Worm (Caenorhabditis elegans) whole organism, L4 larva: ENCODE measurements around the gene R04B5.5.
A peak's percentile ranks its signal among the peaks of the same experiment; 100 is the strongest.

Experiments used
- F10B5.3 ChIP-seq: sonication (generic microtip); optimal IDR thresholded peaks from 2 replicates; lab custom pipeline; 2016; ENCODE audit warnings: mild to moderate bottlenecking, missing genetic modification characterization, missing compliant biosample characterization
- T26A8.4 ChIP-seq: fragments of 200-800 bp; sonication (Bioruptor generic); IDR thresholded peaks from 2 replicates; pipeline ENCODE4 v1.3.6; 2022; ENCODE audit warnings: missing genetic modification characterization, missing compliant biosample characterization
- Y75B8A.6 ChIP-seq: fragments of 200-800 bp; sonication (Bioruptor generic); IDR thresholded peaks from 2 replicates; pipeline ENCODE4 v1.3.6; 2022; ENCODE audit warnings: missing genetic modification reagents, missing genetic modification characterization, missing compliant biosample characterization
- ZK337.2 ChIP-seq: fragments of 200-800 bp; sonication (Bioruptor generic); IDR thresholded peaks from 2 replicates; pipeline ENCODE4 v1.3.6; 2022; ENCODE audit warnings: missing genetic modification reagents, missing genetic modification characterization, missing compliant biosample characterization
- aha-1 ChIP-seq: fragments of 150-350 bp; peaks from one replicate; lab custom pipeline; 2014; ENCODE audit warnings: missing biosample characterization, missing genetic modification characterization
- ama-1 ChIP-seq: fragments of 150-350 bp; optimal IDR thresholded peaks from 2 replicates; lab custom pipeline; 2014; ENCODE audit warnings: inconsistent platforms, mixed read lengths
- ceh-20 ChIP-seq: fragments of 200-800 bp; sonication (Bioruptor generic); IDR thresholded peaks from 2 replicates; pipeline ENCODE4 v1.3.6; 2022; ENCODE audit warnings: missing genetic modification reagents, missing genetic modification characterization, missing compliant biosample characterization
- ceh-28 ChIP-seq: fragments of 150-350 bp; optimal IDR thresholded peaks from 2 replicates; lab custom pipeline; 2014; ENCODE audit warnings: missing biosample characterization, missing genetic modification reagents, missing genetic modification characterization
- ceh-44 ChIP-seq: fragments of 200-800 bp; sonication (Bioruptor generic); IDR thresholded peaks from 2 replicates; pipeline ENCODE4 v1.3.6; 2022; ENCODE audit warnings: missing genetic modification reagents, missing genetic modification characterization, missing compliant biosample characterization
- ceh-82 ChIP-seq: sonication (generic microtip); optimal IDR thresholded peaks from 2 replicates; lab custom pipeline; 2017; ENCODE audit warnings: missing biosample characterization, missing genetic modification characterization
- cey-2 ChIP-seq: sonication (generic microtip); optimal IDR thresholded peaks from 3 replicates; lab custom pipeline; 2017; ENCODE audit warnings: missing genetic modification characterization, mild to moderate bottlenecking, missing compliant biosample characterization, antibody characterized with exemption, borderline replicate concordance; ENCODE audit not compliant: insufficient read depth
- ctbp-1 ChIP-seq: fragments of 200-800 bp; sonication (Bioruptor generic); IDR thresholded peaks from 2 replicates; pipeline ENCODE4 v1.3.6; 2022; ENCODE audit warnings: missing genetic modification reagents, missing genetic modification characterization, missing compliant biosample characterization
- daf-19 ChIP-seq: fragments of 200-800 bp; sonication (Bioruptor generic); conservative IDR thresholded peaks from 2 replicates; pipeline ENCODE4 v1.3.6; 2022; ENCODE audit warnings: missing genetic modification characterization, missing compliant biosample characterization
- daf-8 ChIP-seq: fragments of 200-800 bp; sonication (Bioruptor generic); IDR thresholded peaks from 2 replicates; pipeline ENCODE4 v1.3.6; 2022; ENCODE audit warnings: missing genetic modification characterization, missing compliant biosample characterization
- dmd-6 ChIP-seq: fragments of 200-800 bp; sonication (Bioruptor generic); IDR thresholded peaks from 2 replicates; pipeline ENCODE4 v1.3.6; 2022; ENCODE audit warnings: missing genetic modification reagents, missing genetic modification characterization, missing compliant biosample characterization
- dmd-8 ChIP-seq: fragments of 200-800 bp; sonication (Bioruptor generic); IDR thresholded peaks from 2 replicates; pipeline ENCODE4 v1.3.6; 2022; ENCODE audit warnings: missing genetic modification characterization, missing compliant biosample characterization
- dmd-9 ChIP-seq: fragments of 200-800 bp; sonication (Bioruptor generic); IDR thresholded peaks from 2 replicates; pipeline ENCODE4 v1.3.6; 2022; ENCODE audit warnings: missing genetic modification reagents, missing genetic modification characterization, missing compliant biosample characterization
- egl-43 ChIP-seq: fragments of 200-800 bp; sonication (Bioruptor generic); IDR thresholded peaks from 2 replicates; pipeline ENCODE4 v1.3.6; 2022; ENCODE audit warnings: missing genetic modification reagents, missing genetic modification characterization, missing compliant biosample characterization
- hif-1 ChIP-seq, 2 experiments: sonication (generic microtip); optimal IDR thresholded peaks; 2 replicates each; lab custom pipeline; 2016 to 2017; ENCODE audit warnings: missing compliant biosample characterization in 2 of 2, missing genetic modification characterization in 2 of 2, missing genetic modification reagents in 2 of 2, missing genotype in 2 of 2, mild to moderate bottlenecking in 1 of 2
- hlh-30 ChIP-seq: sonication (generic microtip); optimal IDR thresholded peaks from 2 replicates; lab custom pipeline; 2017; ENCODE audit warnings: antibody characterized with exemption, mild to moderate bottlenecking, missing genetic modification characterization, missing compliant biosample characterization; ENCODE audit not compliant: insufficient read depth
- jun-1 ChIP-seq: fragments of 150-350 bp; optimal IDR thresholded peaks from 2 replicates; lab custom pipeline; 2014; ENCODE audit warnings: missing biosample characterization, missing genetic modification reagents, missing genetic modification characterization
- lin-29 ChIP-seq: fragments of 200-800 bp; sonication (Bioruptor generic); IDR thresholded peaks from 2 replicates; pipeline ENCODE4 v1.3.6; 2022; ENCODE audit warnings: missing genetic modification reagents, missing genetic modification characterization, missing compliant biosample characterization
- lir-3 ChIP-seq: sonication (generic microtip); optimal IDR thresholded peaks from 2 replicates; lab custom pipeline; 2016; ENCODE audit warnings: mild to moderate bottlenecking, missing genetic modification characterization, missing compliant biosample characterization
- mdt-29 ChIP-seq: fragments of 200-800 bp; sonication (Bioruptor generic); IDR thresholded peaks from 2 replicates; pipeline ENCODE4 v1.3.6; 2022; ENCODE audit warnings: missing genetic modification reagents, missing genetic modification characterization, missing compliant biosample characterization
- mep-1 ChIP-seq: fragments of 150-350 bp; sonication (generic microtip); optimal IDR thresholded peaks from 3 replicates; lab custom pipeline; 2014; ENCODE audit warnings: missing biosample characterization, missing genetic modification characterization
- mes-2 ChIP-seq: sonication (generic microtip); optimal IDR thresholded peaks from 2 replicates; lab custom pipeline; 2016; ENCODE audit warnings: missing genotype, mild to moderate bottlenecking, missing genetic modification characterization, missing compliant biosample characterization; ENCODE audit not compliant: poor library complexity, severe bottlenecking
- nhr-102 ChIP-seq: sonication (generic microtip); optimal IDR thresholded peaks from 2 replicates; lab custom pipeline; 2016; ENCODE audit warnings: mild to moderate bottlenecking, missing genetic modification characterization, moderate library complexity, missing compliant biosample characterization
- nhr-11 ChIP-seq: fragments of 150-350 bp; optimal IDR thresholded peaks from 2 replicates; lab custom pipeline; 2014; ENCODE audit warnings: missing biosample characterization, missing genetic modification characterization
- nhr-25 ChIP-seq: sonication (generic microtip); optimal IDR thresholded peaks from 2 replicates; lab custom pipeline; 2017; ENCODE audit warnings: missing genetic modification characterization, mild to moderate bottlenecking, missing compliant biosample characterization, antibody characterized with exemption, moderate library complexity, borderline replicate concordance; ENCODE audit not compliant: insufficient read depth
- nhr-28 ChIP-seq: fragments of 150-350 bp; optimal IDR thresholded peaks from 2 replicates; lab custom pipeline; 2014; ENCODE audit warnings: missing biosample characterization, missing genetic modification characterization
- nhr-41 ChIP-seq: fragments of 200-800 bp; sonication (Bioruptor generic); IDR thresholded peaks from 2 replicates; pipeline ENCODE4 v1.3.6; 2022; ENCODE audit warnings: missing genetic modification reagents, missing genetic modification characterization, missing compliant biosample characterization
- php-3 ChIP-seq: fragments of 200-800 bp; sonication (Bioruptor generic); IDR thresholded peaks from 2 replicates; pipeline ENCODE4 v1.3.6; 2022; ENCODE audit warnings: missing genetic modification reagents, missing genetic modification characterization, missing compliant biosample characterization
- set-16 ChIP-seq: fragments of 200-800 bp; sonication (Bioruptor generic); IDR thresholded peaks from 2 replicates; pipeline ENCODE4 v1.3.6; 2022; ENCODE audit warnings: missing genetic modification reagents, missing genetic modification characterization, missing compliant biosample characterization
- snpc-4 ChIP-seq: fragments of 150-350 bp; optimal IDR thresholded peaks from 2 replicates; lab custom pipeline; 2014; ENCODE audit warnings: missing biosample characterization, missing genetic modification characterization
- spr-1 ChIP-seq: sonication (generic microtip); optimal IDR thresholded peaks from 2 replicates; lab custom pipeline; 2016; ENCODE audit warnings: mild to moderate bottlenecking, missing genetic modification characterization, missing compliant biosample characterization
- unc-130 ChIP-seq: sonication (generic microtip); optimal IDR thresholded peaks from 2 replicates; lab custom pipeline; 2016; ENCODE audit warnings: missing genetic modification reagents, missing genetic modification characterization, missing compliant biosample characterization
- unc-39 ChIP-seq: sonication (generic microtip); optimal IDR thresholded peaks from 2 replicates; lab custom pipeline; 2017; ENCODE audit warnings: missing biosample characterization, missing genetic modification characterization
- unc-62 ChIP-seq, 3 experiments: fragments of 150-350 bp in 1 of 3; sonication (generic microtip); optimal IDR thresholded peaks in 2 of 3; peaks in 1 of 3; 1 replicate in 1 of 3; 2 replicates in 2 of 3; lab custom pipeline; 2014 to 2017; ENCODE audit warnings: missing biosample characterization in 3 of 3, missing genetic modification characterization in 3 of 3, missing genetic modification reagents in 3 of 3, missing genotype in 1 of 3
- vab-7 ChIP-seq: fragments of 200-800 bp; sonication (Bioruptor generic); IDR thresholded peaks from 2 replicates; pipeline ENCODE4 v1.3.6; 2022; ENCODE audit warnings: missing genetic modification reagents, missing genetic modification characterization, missing compliant biosample characterization
- zfp-3 ChIP-seq: fragments of 200-800 bp; sonication (Bioruptor generic); conservative IDR thresholded peaks from 2 replicates; pipeline ENCODE4 v1.3.6; 2022; ENCODE audit warnings: missing genetic modification reagents, missing genetic modification characterization, missing compliant biosample characterization
- zip-11 ChIP-seq: fragments of 200-800 bp; sonication (Bioruptor generic); IDR thresholded peaks from 2 replicates; pipeline ENCODE4 v1.3.6; 2022; ENCODE audit warnings: missing genetic modification characterization, missing compliant biosample characterization

R04B5.5 gene

ce11 chrV:10044735-10045134, 42.5 kb upstream of the R04B5.5 start:
- TF ChIP-seq aha-1 (tag; lab: Kevin White, UChicago) (peak; percentile 29), lir-3 (tag; lab: Kevin White, UChicago) (no peak)

- no peak for TF ChIP-seq ceh-20 (GFP tag; lab: Robert Waterston, UW)
- no peak for TF ChIP-seq cey-2 (tag; lab: Kevin White, UChicago)
- TF ChIP-seq egl-43 (GFP tag; lab: Robert Waterston, UW): no peak
- no peak for TF ChIP-seq zfp-3
- TF ChIP-seq hif-1 (tag; optimal IDR thresholded peaks at IDR 0.05; lab: Kevin White, UChicago): no peak
- TF ChIP-seq jun-1: no peak
- TF ChIP-seq unc-62 (GFP tag; optimal IDR thresholded peaks at IDR 0.05 in 1 of 2; lab: Kevin White, UChicago): peak in 1 of 2 experiments; percentile 74
- no peak for TF ChIP-seq unc-62 (tag; optimal IDR thresholded peaks at IDR 0.05; lab: Kevin White, UChicago)
- no peak for TF ChIP-seq unc-39 (tag; lab: Kevin White, UChicago)
- no peak for TF ChIP-seq spr-1 (tag; lab: Kevin White, UChicago)
- TF ChIP-seq php-3: no peak
- peak; percentile 56 for TF ChIP-seq ama-1 (lab: Kevin White, UChicago)
- 0 out of 2 replicates have a peak, but pooled peaks have one; percentile 25 for TF ChIP-seq dmd-8 (GFP tag; lab: Robert Waterston, UW)
- TF ChIP-seq nhr-25 (tag; lab: Kevin White, UChicago): peak; percentile 43
- no peak for TF ChIP-seq daf-19 (GFP tag; lab: Robert Waterston, UW)
- TF ChIP-seq F10B5.3 (tag; lab: Kevin White, UChicago): no peak
- TF ChIP-seq mep-1 (tag; lab: Kevin White, UChicago): peak; percentile 22
- TF ChIP-seq nhr-28: peak; percentile 16
- no peak for TF ChIP-seq daf-8 (GFP tag; lab: Robert Waterston, UW)
- peak; percentile 2 for TF ChIP-seq nhr-11
- TF ChIP-seq ceh-44 (GFP tag; lab: Robert Waterston, UW): no peak
- TF ChIP-seq ceh-28 (tag; lab: Kevin White, UChicago): no peak
- no peak for TF ChIP-seq Y75B8A.6 (GFP tag; lab: Robert Waterston, UW)
- TF ChIP-seq T26A8.4 (GFP tag; lab: Robert Waterston, UW): 0 out of 2 replicates have a peak, but pooled peaks have one; percentile 19
- no peak for TF ChIP-seq unc-130 (GFP tag; lab: Kevin White, UChicago)
- TF ChIP-seq snpc-4 (tag; lab: Kevin White, UChicago): no peak
- no peak for TF ChIP-seq ZK337.2 (GFP tag; lab: Robert Waterston, UW)
- no peak for TF ChIP-seq set-16 (GFP tag; lab: Robert Waterston, UW)
- peak; percentile 86 for TF ChIP-seq aha-1 (tag; lab: Kevin White, UChicago)
- TF ChIP-seq ceh-82: no peak
- peak; percentile 7 for TF ChIP-seq hlh-30 (tag; lab: Kevin White, UChicago)
- TF ChIP-seq, all 104 proteins: peak for 10
Observed at ce11 chrV:10046503-10046902, 40.8 kb upstream of the R04B5.5 start.

- peak; percentile 22; the same call in 1 of the 2 replicates for TF ChIP-seq egl-43 (GFP tag; lab: Robert Waterston, UW)
- TF ChIP-seq zip-11 (GFP tag; lab: Robert Waterston, UW): no peak
- TF ChIP-seq mes-2 (tag; lab: Kevin White, UChicago): no peak
- TF ChIP-seq aha-1 (tag; lab: Kevin White, UChicago): no peak
- no peak for TF ChIP-seq nhr-25 (tag; lab: Kevin White, UChicago)
- TF ChIP-seq, all 104 proteins: peak for 1
Observed at ce11 chrV:10047189-10047588, 40.1 kb upstream of the R04B5.5 start.

- 0 out of 2 replicates have a peak, but pooled peaks have one; percentile 21 for TF ChIP-seq vab-7 (GFP tag; lab: Robert Waterston, UW)
- peak; percentile 64 for TF ChIP-seq mdt-29 (GFP tag; lab: Robert Waterston, UW)
- 0 out of 2 replicates have a peak, but pooled peaks have one; percentile 36 for TF ChIP-seq dmd-9 (GFP tag; lab: Robert Waterston, UW)
- peak; percentile 67 for TF ChIP-seq dmd-6 (GFP tag; lab: Robert Waterston, UW)
- 0 out of 2 replicates have a peak, but pooled peaks have one; percentile 20 for TF ChIP-seq ctbp-1 (GFP tag; lab: Robert Waterston, UW)
- peak; percentile 61; the same call in 1 of the 2 replicates for TF ChIP-seq ceh-20 (GFP tag; lab: Robert Waterston, UW)
- 0 out of 2 replicates have a peak, but pooled peaks have one; percentile 26 for TF ChIP-seq dmd-8 (GFP tag; lab: Robert Waterston, UW)
- TF ChIP-seq lin-29 (GFP tag; lab: Robert Waterston, UW): peak; percentile 51; the same call in 1 of the 2 replicates
- TF ChIP-seq set-16 (GFP tag; lab: Robert Waterston, UW): peak; percentile 89
- TF ChIP-seq ceh-44 (GFP tag; lab: Robert Waterston, UW): 0 out of 2 replicates have a peak, but pooled peaks have one; percentile 50
- peak; percentile 16 for TF ChIP-seq nhr-102
- TF ChIP-seq nhr-41: peak; percentile 75; the same call in 1 of the 2 replicates
- peak; percentile 72 for TF ChIP-seq T26A8.4 (GFP tag; lab: Robert Waterston, UW)
Observed at ce11 chrV:10049192-10049816, 38.0 kb upstream of the R04B5.5 start.
